Worm (Caenorhabditis elegans): Measurements from ENCODE around the gene srh-229.

The srh-229 gene

DNA sequence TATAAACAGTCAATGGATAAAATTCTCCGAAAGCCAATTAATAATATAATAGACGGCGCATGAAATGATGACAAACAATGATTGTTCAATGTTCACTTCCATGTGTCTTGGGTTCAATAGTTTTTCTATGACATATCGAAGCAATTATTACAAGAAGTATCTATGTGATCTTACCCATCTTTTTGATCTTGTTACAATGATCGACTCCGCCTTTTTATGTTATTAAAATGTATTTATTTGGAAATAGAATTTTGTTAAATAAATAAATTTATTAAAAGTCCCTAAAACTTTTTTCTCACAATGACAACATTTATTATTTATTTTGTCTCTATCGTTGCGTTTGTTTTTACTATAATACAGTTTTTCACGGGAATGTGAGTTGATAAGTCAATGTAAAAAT, 25.7 kb upstream of the srh-229 start, which contains the start of gene swt-2:
Gene swt-2, plus strand, starts transcription at position 301 of the 400 bp plus-strand sequence.
- TF ChIP-seq mep-1 (tag; optimal IDR thresholded peaks at IDR 0.05) (no peak), nhr-12 (tag; optimal IDR thresholded peaks at IDR 0.05) (no peak), mls-2 (tag; optimal IDR thresholded peaks at IDR 0.05) (no peak), hlh-1 (tag; optimal IDR thresholded peaks at IDR 0.05) (no peak), lin-13 (tag; optimal IDR thresholded peaks at IDR 0.05) (no peak), lin-32 (GFP tag; optimal IDR thresholded peaks at IDR 0.05) (no peak), M03D4.4 (tag; optimal IDR thresholded peaks at IDR 0.05) (no peak), cnd-1 (tag; optimal IDR thresholded peaks at IDR 0.05) (no peak), tbx-8 (GFP tag; optimal IDR thresholded peaks at IDR 0.05) (no peak), ztf-11 (tag; optimal IDR thresholded peaks at IDR 0.05) (no peak), unc-39 (tag; optimal IDR thresholded peaks at IDR 0.05) (no peak), pha-4 (tag; optimal IDR thresholded peaks at IDR 0.05) (no peak)

DNA sequence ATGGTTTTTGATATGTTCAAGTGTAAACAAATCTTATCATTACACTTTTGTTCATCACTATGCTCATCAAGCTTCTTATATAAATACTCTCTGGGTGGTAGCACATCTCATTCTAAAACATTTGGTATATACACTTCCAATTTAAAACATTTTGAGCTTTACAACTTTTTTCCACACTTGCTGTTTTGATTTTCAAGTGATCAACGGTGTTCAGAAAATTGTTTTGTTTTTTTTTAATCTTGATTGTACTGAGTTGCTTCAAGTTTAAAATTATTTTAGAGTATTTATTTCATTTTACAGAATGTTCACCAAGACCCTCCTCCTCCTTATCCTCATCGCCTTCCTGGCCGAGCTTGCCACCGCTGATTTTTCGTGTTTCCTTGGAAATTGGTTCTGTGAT, 24.6 kb upstream of the srh-229 start, which contains the start of gene C54F6.5:
Gene C54F6.5, plus strand, starts transcription at position 301 of the 400 bp plus-strand sequence.
- TF ChIP-seq drap-1 (GFP tag; optimal IDR thresholded peaks at IDR 0.05), result no peak
- TF ChIP-seq unc-120 (tag; optimal IDR thresholded peaks at IDR 0.05; ENCODE audit: poor library complexity, severe bottlenecking), result no peak
- no peak for TF ChIP-seq unc-39 (tag; optimal IDR thresholded peaks at IDR 0.05)
- TF ChIP-seq nhr-237 (tag; optimal IDR thresholded peaks at IDR 0.05), result no peak
- TF ChIP-seq nhr-2 (tag; optimal IDR thresholded peaks at IDR 0.05), result no peak
- no peak for TF ChIP-seq cnd-1 (tag; optimal IDR thresholded peaks at IDR 0.05)
- TF ChIP-seq elt-1 (tag; optimal IDR thresholded peaks at IDR 0.05; ENCODE audit: borderline replicate concordance, insufficient read depth), result no peak
- TF ChIP-seq pha-4 (tag; optimal IDR thresholded peaks at IDR 0.05), result no peak
- no peak for TF ChIP-seq sem-2 (GFP tag; optimal IDR thresholded peaks at IDR 0.05)
- TF ChIP-seq lin-32 (GFP tag; optimal IDR thresholded peaks at IDR 0.05), result no peak
- no peak for TF ChIP-seq sptf-1 (tag; optimal IDR thresholded peaks at IDR 0.05)
- TF ChIP-seq nhr-12 (tag; optimal IDR thresholded peaks at IDR 0.05), result no peak

DNA sequence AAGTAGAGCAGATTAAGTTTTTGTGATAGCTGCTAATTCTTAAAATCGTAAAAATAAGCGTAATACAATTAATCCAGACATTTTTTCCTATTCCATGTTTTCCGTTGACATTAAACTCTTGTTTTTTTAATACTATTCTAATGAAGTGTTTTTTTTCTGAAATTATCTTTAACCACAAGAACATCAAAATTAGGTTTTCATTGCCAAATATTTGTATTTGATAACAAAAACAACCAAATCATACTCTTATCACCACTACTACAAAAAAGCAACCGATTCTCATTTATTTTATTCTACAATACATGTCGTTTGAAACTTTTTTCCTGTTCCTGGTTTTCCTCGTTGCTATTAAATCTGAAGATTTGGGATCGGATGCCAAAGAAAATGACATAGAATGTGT, 23.0 kb upstream of the srh-229 start, which contains the start of gene C54F6.17:
Gene C54F6.17, plus strand, starts transcription at position 301 of the 400 bp plus-strand sequence.
- TF ChIP-seq lin-32 (GFP tag; optimal IDR thresholded peaks at IDR 0.05) (no peak), ztf-11 (tag; optimal IDR thresholded peaks at IDR 0.05) (no peak), unc-120 (tag; optimal IDR thresholded peaks at IDR 0.05; ENCODE audit: poor library complexity, severe bottlenecking) (no peak), elt-1 (tag; optimal IDR thresholded peaks at IDR 0.05; ENCODE audit: borderline replicate concordance, insufficient read depth) (no peak), unc-62 (GFP tag; optimal IDR thresholded peaks at IDR 0.05) (no peak), hlh-1 (tag; optimal IDR thresholded peaks at IDR 0.05) (no peak), mep-1 (tag; optimal IDR thresholded peaks at IDR 0.05) (no peak), blmp-1 (tag; optimal IDR thresholded peaks at IDR 0.05) (no peak), nhr-76 (tag; optimal IDR thresholded peaks at IDR 0.05) (no peak), sptf-1 (tag; optimal IDR thresholded peaks at IDR 0.05) (no peak), elt-3 (tag; optimal IDR thresholded peaks at IDR 0.05) (no peak), ces-1 (GFP tag; optimal IDR thresholded peaks at IDR 0.05) (no peak), flh-1 (GFP tag; optimal IDR thresholded peaks at IDR 0.05) (no peak), M03D4.4 (tag; optimal IDR thresholded peaks at IDR 0.05) (no peak)

DNA sequence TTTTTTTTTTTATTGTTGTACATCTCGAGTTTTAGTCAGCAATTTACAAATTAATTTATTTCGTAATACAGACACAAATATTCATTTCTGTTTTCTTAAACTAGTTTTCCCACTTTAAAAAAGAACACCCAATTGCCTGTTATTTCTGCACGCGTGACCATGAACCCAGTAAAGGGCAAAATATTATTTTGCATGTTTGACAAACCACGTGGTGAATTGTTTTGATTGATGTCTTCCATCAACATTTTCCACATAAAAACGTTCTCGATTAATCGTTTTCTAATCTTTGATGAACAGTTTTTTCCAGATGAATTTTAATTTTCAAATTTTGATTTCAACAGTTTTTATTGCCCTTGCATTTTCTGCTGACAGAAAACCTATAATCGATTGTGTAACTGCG, 21.5 kb upstream of the srh-229 start, which contains the start of gene C54F6.18:
Gene C54F6.18, plus strand, starts transcription at position 301 of the 400 bp plus-strand sequence.
- no peak for TF ChIP-seq lsy-2 (tag; optimal IDR thresholded peaks at IDR 0.05)
- TF ChIP-seq unc-39 (tag; optimal IDR thresholded peaks at IDR 0.05), result no peak
- TF ChIP-seq cnd-1 (tag; optimal IDR thresholded peaks at IDR 0.05), result no peak

DNA sequence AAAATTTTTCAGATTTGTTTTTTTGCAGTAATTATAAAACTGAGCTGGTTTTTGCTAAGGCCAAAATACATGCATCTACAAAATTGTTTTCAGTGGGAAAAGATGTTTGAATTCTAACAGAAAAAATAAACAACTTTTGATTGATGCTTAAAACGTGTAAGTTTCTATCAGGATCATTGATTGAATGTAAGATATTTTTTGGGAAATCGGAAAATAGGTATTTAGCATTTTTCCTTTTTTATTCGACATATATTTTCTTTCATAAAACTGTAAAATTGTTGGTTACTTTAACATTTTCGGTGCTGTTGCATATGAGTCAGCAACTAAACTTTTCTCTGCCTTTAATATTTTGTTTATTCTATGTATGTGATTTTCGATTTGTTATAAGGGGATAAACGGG, 20.3 kb upstream of the srh-229 start, which contains the start of gene C54F6.20:
Gene C54F6.20, plus strand, starts transcription at position 301 of the 400 bp plus-strand sequence.
- TF ChIP-seq lin-32 (GFP tag; optimal IDR thresholded peaks at IDR 0.05) (no peak), unc-120 (tag; optimal IDR thresholded peaks at IDR 0.05; ENCODE audit: poor library complexity, severe bottlenecking) (no peak), blmp-1 (tag; optimal IDR thresholded peaks at IDR 0.05) (no peak), sptf-1 (tag; optimal IDR thresholded peaks at IDR 0.05) (no peak)

DNA sequence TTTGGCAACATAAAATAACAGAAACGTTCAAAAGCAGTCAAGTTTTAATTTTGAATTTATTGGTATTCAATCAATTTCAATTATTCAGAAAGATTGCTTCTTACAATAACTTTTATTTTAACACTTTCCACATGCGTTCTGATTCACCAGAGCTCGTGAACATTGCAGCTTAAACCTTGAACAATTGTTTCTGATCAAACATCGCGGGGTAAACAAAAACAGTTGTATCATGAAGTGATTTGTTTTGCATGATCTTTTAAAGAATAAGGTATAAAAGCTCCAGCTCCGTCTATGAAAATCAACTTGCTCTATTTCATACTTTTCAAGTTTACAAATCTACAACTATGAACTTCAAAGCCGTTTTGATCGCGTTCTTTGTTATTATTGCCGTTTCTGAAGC, 19.2 kb upstream of the srh-229 start, which contains the start of gene C54F6.6:
Gene C54F6.6, plus strand, starts transcription at position 301 of the 400 bp plus-strand sequence.
- TF ChIP-seq M03D4.4 (tag; optimal IDR thresholded peaks at IDR 0.05), result no peak
- TF ChIP-seq lin-13 (tag; optimal IDR thresholded peaks at IDR 0.05), result no peak
- no peak for TF ChIP-seq unc-39 (tag; optimal IDR thresholded peaks at IDR 0.05)
- no peak for TF ChIP-seq mls-2 (tag; optimal IDR thresholded peaks at IDR 0.05)
- TF ChIP-seq ceh-43 (GFP tag; optimal IDR thresholded peaks at IDR 0.05), result no peak
- no peak for TF ChIP-seq unc-120 (tag; optimal IDR thresholded peaks at IDR 0.05; ENCODE audit: poor library complexity, severe bottlenecking)
- TF ChIP-seq tbx-8 (GFP tag; optimal IDR thresholded peaks at IDR 0.05), result no peak
- TF ChIP-seq nhr-28 (tag; optimal IDR thresholded peaks at IDR 0.05), result no peak
- no peak for TF ChIP-seq pha-4 (tag; optimal IDR thresholded peaks at IDR 0.05)
- TF ChIP-seq flh-1 (GFP tag; optimal IDR thresholded peaks at IDR 0.05), result no peak

All from whole organism, mixed stage, embryonic.